Worm (Caenorhabditis elegans): ENCODE results near the gene nse-4.

Gene nse-4

DNA sequence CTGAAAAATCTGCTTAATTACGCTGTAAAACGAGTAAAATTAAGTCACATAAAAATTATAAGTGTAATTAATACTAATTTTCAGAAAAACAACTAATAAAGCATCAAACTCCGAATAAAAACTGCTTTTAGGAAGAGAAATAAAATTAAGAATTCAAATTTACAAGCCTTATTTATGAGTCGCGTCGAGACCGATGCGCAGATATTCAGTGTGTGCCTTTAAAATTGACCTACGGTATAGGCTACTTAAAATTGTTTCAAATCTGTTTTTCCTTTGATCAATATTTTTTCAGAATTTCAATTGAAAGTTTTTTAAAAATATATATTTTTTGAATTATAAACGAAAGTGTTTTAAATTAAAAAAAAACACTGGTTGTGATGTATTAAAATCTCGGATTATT lies 17.5 kb downstream of the nse-4 start, which contains the start of gene sms-1:
TSS of gene sms-1 (minus strand) at position 6 of the 400 bp plus-strand sequence.
- TF ChIP-seq unc-30 (tag; optimal IDR thresholded peaks at IDR 0.05) (no peak), hpl-2 (GFP tag; optimal IDR thresholded peaks at IDR 0.05) (no peak), rnt-1 (tag; optimal IDR thresholded peaks at IDR 0.05) (no peak), nhr-71 (tag; optimal IDR thresholded peaks at IDR 0.05) (no peak), C16A3.4 (tag; optimal IDR thresholded peaks at IDR 0.05) (no peak), grh-1 (GFP tag; IDR thresholded peaks at IDR 0.05) (no peak), hlh-17 (GFP tag; optimal IDR thresholded peaks at IDR 0.05; ENCODE audit: borderline replicate concordance) (no peak), unc-130 (tag; optimal IDR thresholded peaks at IDR 0.05) (no peak), ceh-88 (GFP tag; IDR thresholded peaks at IDR 0.05) (no peak), fkh-10 (GFP tag; optimal IDR thresholded peaks at IDR 0.05) (no peak), blmp-1 (tag; optimal IDR thresholded peaks at IDR 0.05) (no peak)

ce11 chrIV:11500421-11500820 lies 19.8 kb downstream of the nse-4 start, which contains the start of gene H21P03.10:
TSS of gene H21P03.10 (plus strand) at chrIV:11500721.
- TF ChIP-seq fkh-10 (GFP tag; optimal IDR thresholded peaks at IDR 0.05) (no peak), sox-4 (tag; optimal IDR thresholded peaks at IDR 0.05) (no peak), efl-1 (optimal IDR thresholded peaks at IDR 0.05) (no peak), efl-1 (GFP tag; optimal IDR thresholded peaks at IDR 0.05 in 1 of 2) (no peak), ceh-63 (GFP tag; optimal IDR thresholded peaks at IDR 0.05) (no peak), C04F5.9 (tag; optimal IDR thresholded peaks at IDR 0.05) (no peak), lir-3 (tag; optimal IDR thresholded peaks at IDR 0.05; ENCODE audit: poor library complexity) (no peak), ets-5 (GFP tag; IDR thresholded peaks at IDR 0.05) (no peak), irx-1 (tag; optimal IDR thresholded peaks at IDR 0.05) (no peak), nhr-28 (tag; optimal IDR thresholded peaks at IDR 0.05) (no peak), nhr-77 (tag; optimal IDR thresholded peaks at IDR 0.05) (no peak)

DNA sequence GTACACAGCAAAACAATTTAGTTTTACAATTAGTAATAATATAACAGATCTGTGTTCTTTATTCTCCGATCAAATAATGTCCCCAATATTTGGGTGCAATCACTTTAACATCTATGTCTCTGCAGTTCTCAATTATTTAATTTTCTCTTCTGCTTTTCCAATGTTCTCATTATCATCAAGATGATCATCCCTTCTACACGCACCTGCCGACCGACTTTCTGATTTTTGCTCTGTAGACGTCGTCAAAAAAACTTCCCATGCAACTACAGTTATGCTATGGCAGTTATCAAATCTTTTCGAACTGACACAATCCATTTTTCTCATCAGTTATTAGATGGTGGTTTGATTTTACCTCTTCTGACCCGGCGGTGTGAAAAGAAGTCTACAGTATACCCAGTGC lies 23.0 kb downstream of the nse-4 start:
- TF ChIP-seq elt-3 (tag; optimal IDR thresholded peaks at IDR 0.05) (peak in 2 of 6 experiments; percentile 10 to 16), lin-14 (GFP tag; optimal IDR thresholded peaks at IDR 0.05) (peak; percentile 17), unc-130 (tag; optimal IDR thresholded peaks at IDR 0.05) (peak; percentile 24), pqm-1 (tag; optimal IDR thresholded peaks at IDR 0.05) (no peak), tbx-2 (tag; optimal IDR thresholded peaks at IDR 0.05) (peak; percentile 5), nhr-71 (tag; optimal IDR thresholded peaks at IDR 0.05) (peak; percentile 25), snu-23 (GFP tag; optimal IDR thresholded peaks at IDR 0.05) (peak; percentile 21), blmp-1 (tag; optimal IDR thresholded peaks at IDR 0.05) (peak; percentile 34), hpl-2 (GFP tag; optimal IDR thresholded peaks at IDR 0.05) (no peak), C04F5.9 (tag; optimal IDR thresholded peaks at IDR 0.05) (no peak), nhr-19 (GFP tag; conservative IDR thresholded peaks at IDR 0.05) (0 out of 2 replicates have a peak, but pooled peaks have one; percentile 3), nhr-90 (tag; optimal IDR thresholded peaks at IDR 0.05; ENCODE audit: poor library complexity) (peak; percentile 8), unc-62 (GFP tag; optimal IDR thresholded peaks at IDR 0.05) (no peak), nhr-20 (tag; optimal IDR thresholded peaks at IDR 0.05) (peak; percentile 40), nhr-85 (tag) (peak; percentile 75)

ce11 chrIV:11504416-11504815 lies 23.8 kb downstream of the nse-4 start, which contains the start of gene twk-25:
TSS of gene twk-25 (plus strand) at chrIV:11504716.
- TF ChIP-seq rnt-1 (tag; optimal IDR thresholded peaks at IDR 0.05), result no peak
- TF ChIP-seq zag-1 (tag; optimal IDR thresholded peaks at IDR 0.05), result no peak
- TF ChIP-seq pqm-1 (tag; optimal IDR thresholded peaks at IDR 0.05), result no peak
- no peak for TF ChIP-seq unc-130 (tag; optimal IDR thresholded peaks at IDR 0.05)
- no peak for TF ChIP-seq ces-1 (GFP tag; optimal IDR thresholded peaks at IDR 0.05)
- no peak for TF ChIP-seq unc-98 (GFP tag; IDR thresholded peaks at IDR 0.05)
- no peak for TF ChIP-seq dsc-1 (tag; optimal IDR thresholded peaks at IDR 0.05)
- no peak for TF ChIP-seq snpc-4 (tag; optimal IDR thresholded peaks at IDR 0.05)
- TF ChIP-seq C34B4.2 (tag; optimal IDR thresholded peaks at IDR 0.05), result no peak
- no peak for TF ChIP-seq lsy-2 (tag; optimal IDR thresholded peaks at IDR 0.05)
- no peak for TF ChIP-seq F16B12.6 (tag; optimal IDR thresholded peaks at IDR 0.05)
- no peak for TF ChIP-seq skn-1 (tag; optimal IDR thresholded peaks at IDR 0.05)
- no peak for TF ChIP-seq pax-3 (tag; optimal IDR thresholded peaks at IDR 0.05)
- no peak for TF ChIP-seq nhr-19 (GFP tag; conservative IDR thresholded peaks at IDR 0.05)
- no peak for TF ChIP-seq nhr-84 (tag; optimal IDR thresholded peaks at IDR 0.05)
- no peak for TF ChIP-seq jun-1 (tag; optimal IDR thresholded peaks at IDR 0.05)
- TF ChIP-seq nhr-28 (tag; optimal IDR thresholded peaks at IDR 0.05), result no peak
- TF ChIP-seq mdl-1 (tag; optimal IDR thresholded peaks at IDR 0.05), result no peak

Data from whole organism, L1 larva.